Worm (Caenorhabditis elegans) whole organism, L2 larva: ENCODE data around the gene hex-1.

ENCODE experiments used
- F13H6.1 ChIP-seq: sonication (generic microtip); optimal IDR thresholded peaks from 2 replicates; lab custom pipeline; 2016; ENCODE audit warnings: missing genetic modification characterization, missing compliant biosample characterization
- Y55F3AM.14 ChIP-seq: fragments of 200-800 bp; sonication (Bioruptor generic); optimal IDR thresholded peaks from 2 replicates; lab custom pipeline; 2018; ENCODE audit warnings: mild to moderate bottlenecking, missing genetic modification characterization, missing compliant biosample characterization
- ama-1 ChIP-seq: fragments of 150-350 bp; optimal IDR thresholded peaks from 2 replicates; lab custom pipeline; 2018; ENCODE audit warnings: inconsistent platforms
- blmp-1 ChIP-seq: sonication (generic microtip); optimal IDR thresholded peaks from 2 replicates; lab custom pipeline; 2017; ENCODE audit warnings: missing genetic modification characterization, mild to moderate bottlenecking, missing compliant biosample characterization, antibody characterized with exemption, moderate library complexity; ENCODE audit not compliant: insufficient read depth
- ceh-82 ChIP-seq: fragments of 150-350 bp; optimal IDR thresholded peaks from 2 replicates; lab custom pipeline; 2014; ENCODE audit warnings: missing biosample characterization, missing genetic modification characterization
- egl-27 ChIP-seq: sonication (generic microtip); optimal IDR thresholded peaks from 3 replicates; lab custom pipeline; 2017; ENCODE audit warnings: missing biosample characterization, missing genetic modification reagents, missing genetic modification characterization
- elt-1 ChIP-seq: fragments of 150-350 bp; optimal IDR thresholded peaks from 2 replicates; lab custom pipeline; 2014; ENCODE audit warnings: missing biosample characterization, missing genetic modification characterization
- elt-3 ChIP-seq: sonication (generic microtip); optimal IDR thresholded peaks from 2 replicates; lab custom pipeline; 2017; ENCODE audit warnings: missing biosample characterization, missing genetic modification characterization
- fos-1 ChIP-seq: fragments of 150-350 bp; optimal IDR thresholded peaks from 2 replicates; lab custom pipeline; 2014; ENCODE audit warnings: missing biosample characterization, missing genetic modification characterization
- lin-13 ChIP-seq: fragments of 150-350 bp; optimal IDR thresholded peaks from 2 replicates; lab custom pipeline; 2014; ENCODE audit warnings: missing biosample characterization, missing genetic modification reagents, missing genetic modification characterization
- nhr-10 ChIP-seq: sonication (generic microtip); optimal IDR thresholded peaks from 2 replicates; lab custom pipeline; 2017; ENCODE audit warnings: missing biosample characterization, missing genetic modification characterization
- nhr-11 ChIP-seq: fragments of 150-350 bp; optimal IDR thresholded peaks from 2 replicates; lab custom pipeline; 2014; ENCODE audit warnings: missing biosample characterization, missing genetic modification characterization
- nhr-129 ChIP-seq: fragments of 150-350 bp; optimal IDR thresholded peaks from 2 replicates; lab custom pipeline; 2014; ENCODE audit warnings: missing biosample characterization, missing genetic modification characterization
- nhr-21 ChIP-seq: fragments of 150-350 bp; optimal IDR thresholded peaks from 2 replicates; lab custom pipeline; 2014; ENCODE audit warnings: missing biosample characterization, missing genetic modification characterization
- nhr-237 ChIP-seq: fragments of 150-350 bp; optimal IDR thresholded peaks from 2 replicates; lab custom pipeline; 2014; ENCODE audit warnings: missing biosample characterization, missing genetic modification characterization
- nhr-77 ChIP-seq: fragments of 150-350 bp; optimal IDR thresholded peaks from 2 replicates; lab custom pipeline; 2014; ENCODE audit warnings: missing biosample characterization, missing genetic modification characterization
- sem-4 ChIP-seq: fragments of 150-350 bp; optimal IDR thresholded peaks from 2 replicates; lab custom pipeline; 2014; ENCODE audit warnings: missing biosample characterization, missing genetic modification reagents, missing genetic modification characterization
- skn-1 ChIP-seq: sonication (generic microtip); optimal IDR thresholded peaks from 2 replicates; lab custom pipeline; 2017; ENCODE audit warnings: missing biosample characterization, missing genetic modification characterization
- sma-9 ChIP-seq, 2 experiments: fragments of 150-350 bp in 1 of 2; sonication (generic microtip) in 1 of 2; optimal IDR thresholded peaks; 2 replicates each; lab custom pipeline; 2014 to 2016; ENCODE audit warnings: missing genetic modification characterization in 2 of 2, mild to moderate bottlenecking in 1 of 2, missing biosample characterization in 1 of 2, missing compliant biosample characterization in 1 of 2, missing genetic modification reagents in 1 of 2, moderate library complexity in 1 of 2
- unc-55 ChIP-seq: fragments of 150-350 bp; sonication (generic microtip); optimal IDR thresholded peaks from 3 replicates; lab custom pipeline; 2014; ENCODE audit warnings: missing biosample characterization, missing genetic modification reagents, missing genetic modification characterization
- zag-1 ChIP-seq: fragments of 150-350 bp; optimal IDR thresholded peaks from 2 replicates; lab custom pipeline; 2014; ENCODE audit warnings: missing biosample characterization, missing genetic modification characterization
- ztf-1 ChIP-seq: fragments of 200-800 bp; sonication (Bioruptor generic); conservative IDR thresholded peaks from 2 replicates; pipeline ENCODE4 v1.3.6; 2022; ENCODE audit warnings: missing genetic modification characterization, missing compliant biosample characterization
- ztf-11 ChIP-seq: sonication (generic microtip); optimal IDR thresholded peaks from 2 replicates; lab custom pipeline; 2017; ENCODE audit warnings: missing biosample characterization, missing genetic modification characterization
- ztf-4 ChIP-seq: fragments of 150-350 bp; optimal IDR thresholded peaks from 2 replicates; lab custom pipeline; 2014; ENCODE audit warnings: missing biosample characterization, missing genetic modification characterization

The hex-1 gene

ce11 chrX:2267956-2268355 lies 47.0 kb downstream of the hex-1 start, which contains the start of gene AH9.6:
Gene AH9.6 (minus strand): TSS chrX:2268138.
- TF ChIP-seq unc-55 (GFP tag; lab: Kevin White, UChicago), result peak; percentile 5
- no peak for TF ChIP-seq nhr-77 (tag; lab: Kevin White, UChicago)

ce11 chrX:2271429-2271828 lies 50.5 kb downstream of the hex-1 start:
- TF ChIP-seq nhr-237, result no peak
- TF ChIP-seq elt-1, result no peak
- peak; percentile 29 for TF ChIP-seq sma-9 (GFP tag; optimal IDR thresholded peaks at IDR 0.05; lab: Kevin White, UChicago)
- TF ChIP-seq sma-9 (tag; optimal IDR thresholded peaks at IDR 0.05; lab: Kevin White, UChicago), result no peak
- no peak for TF ChIP-seq egl-27 (tag; lab: Kevin White, UChicago)

ce11 chrX:2274237-2274636 lies 53.3 kb downstream of the hex-1 start, which contains the start of gene AH9.4:
Gene AH9.4 (minus strand): TSS chrX:2274337.
- TF ChIP-seq nhr-10 (tag; lab: Kevin White, UChicago) (no peak), nhr-21 (tag; lab: Kevin White, UChicago) (no peak), blmp-1 (tag; lab: Kevin White, UChicago) (no peak), ceh-82 (tag; lab: Kevin White, UChicago) (no peak)

- TF ChIP-seq nhr-10 (tag; lab: Kevin White, UChicago) (no peak), nhr-129 (tag; lab: Kevin White, UChicago) (no peak), sma-9 (GFP tag; optimal IDR thresholded peaks at IDR 0.05; lab: Kevin White, UChicago) (no peak), sma-9 (tag; optimal IDR thresholded peaks at IDR 0.05; lab: Kevin White, UChicago) (no peak), F13H6.1 (no peak), ama-1 (lab: Kevin White, UChicago) (no peak), fos-1 (tag; lab: Kevin White, UChicago) (no peak), sem-4 (no peak), ztf-4 (tag; lab: Kevin White, UChicago) (no peak), elt-3 (tag; lab: Kevin White, UChicago) (no peak), Y55F3AM.14 (GFP tag; lab: Kevin White, UChicago) (no peak), egl-27 (tag; lab: Kevin White, UChicago) (no peak), lin-13 (GFP tag; lab: Kevin White, UChicago) (no peak), blmp-1 (tag; lab: Kevin White, UChicago) (no peak), ztf-1 (GFP tag; lab: Robert Waterston, UW) (no peak), zag-1 (tag; lab: Kevin White, UChicago) (no peak), ztf-11 (tag; lab: Kevin White, UChicago) (no peak), elt-1 (no peak), nhr-77 (tag; lab: Kevin White, UChicago) (no peak), nhr-11 (tag; lab: Kevin White, UChicago) (no peak), skn-1 (no peak)
Observed at ce11 chrX:2276000-2276399, 55.0 kb downstream of the hex-1 start.
